Worm (Caenorhabditis elegans) whole organism, L4/young adult: ENCODE data around the gene ctsa-4.2.

Experiments
- W03F9.2 ChIP-seq: fragments of 150-350 bp; optimal IDR thresholded peaks from 2 replicates; lab custom pipeline; 2014; ENCODE audit warnings: missing biosample characterization, missing genetic modification characterization
- dao-5 ChIP-seq: sonication (generic microtip); optimal IDR thresholded peaks from 2 replicates; lab custom pipeline; 2016; ENCODE audit warnings: missing genotype, missing genetic modification characterization, moderate library complexity, missing compliant biosample characterization
- him-1 ChIP-seq: sonication (generic microtip); optimal IDR thresholded peaks from 2 replicates; lab custom pipeline; 2016; ENCODE audit warnings: missing genotype, missing genetic modification reagents, missing genetic modification characterization, missing compliant biosample characterization

DNA sequence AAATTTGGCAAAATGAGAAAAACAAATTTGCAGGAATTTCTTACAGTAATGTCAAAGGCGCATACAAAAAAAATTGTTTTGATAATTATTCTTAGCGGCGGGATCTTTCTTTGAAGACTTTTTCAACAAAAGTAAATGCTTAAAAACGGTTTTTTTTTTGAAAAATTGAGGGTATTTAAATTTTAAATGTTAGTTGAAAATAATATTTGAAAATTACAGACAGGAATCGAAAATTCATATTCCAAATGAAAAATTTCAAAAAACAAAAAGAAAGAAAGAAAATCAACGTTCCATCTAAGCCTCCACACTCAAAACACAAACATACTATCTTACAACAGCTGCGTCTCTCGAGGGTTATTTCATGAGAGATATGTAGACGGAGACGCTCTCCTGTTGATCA, 35.2 kb upstream of the ctsa-4.2 start:
- no peak for TF ChIP-seq him-1 (tag; lab: Kevin White, UChicago)
- no peak for TF ChIP-seq W03F9.2 (tag; lab: Kevin White, UChicago)
- TF ChIP-seq dao-5 (tag; lab: Kevin White, UChicago), result no peak
